Worm (Caenorhabditis elegans): ENCODE measurements around the gene col-106.

DNA sequence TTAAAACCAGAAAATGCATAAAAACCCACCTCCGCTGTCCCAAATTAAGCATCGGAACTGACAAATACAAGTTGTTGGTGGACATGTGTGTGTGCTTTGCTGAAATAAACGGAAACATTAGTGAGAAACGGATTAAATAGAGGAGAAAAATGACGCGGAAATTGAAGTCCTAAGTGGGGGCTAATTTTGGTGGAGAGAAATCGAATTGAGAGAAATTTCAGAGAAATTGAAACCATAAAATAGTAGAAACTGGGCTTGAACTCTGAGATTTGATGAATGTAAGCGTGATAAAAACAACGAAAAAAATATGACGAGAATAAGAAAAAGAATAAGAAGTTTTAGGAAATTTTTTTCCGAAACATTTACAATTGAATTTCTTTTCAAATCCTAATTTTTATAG, 14.4 kb upstream of the col-106 start, which contains the start of gene Y77E11A.12:
- TF ChIP-seq ref-1 (GFP tag; conservative IDR thresholded peaks at IDR 0.05), result no peak
- no peak for TF ChIP-seq T22C8.4 (GFP tag; IDR thresholded peaks at IDR 0.05)
- no peak for TF ChIP-seq med-1 (GFP tag; optimal IDR thresholded peaks at IDR 0.05; ENCODE audit: insufficient read depth)
- no peak for TF ChIP-seq tab-1 (GFP tag; IDR thresholded peaks at IDR 0.05)
- TF ChIP-seq ztf-23 (GFP tag; IDR thresholded peaks at IDR 0.05), result no peak
- no peak for TF ChIP-seq flt-1 (GFP tag; IDR thresholded peaks at IDR 0.05)
- TF ChIP-seq ztf-29 (GFP tag; IDR thresholded peaks at IDR 0.05), result no peak
